Fruit fly (Drosophila melanogaster) whole organism, prepupa: ENCODE measurements around the gene Tmc.

Experiments used
- Blimp-1 ChIP-seq: fragments of 200-800 bp; sonication (Bioruptor generic); optimal IDR thresholded peaks from 3 replicates; lab custom pipeline; 2017; ENCODE audit warnings: missing biosample characterization, missing genetic modification characterization, mild to moderate bottlenecking, moderate library complexity, missing genetic modification reagents
- CG10631 ChIP-seq: fragments of 200-800 bp; sonication (Bioruptor generic); optimal IDR thresholded peaks from 2 replicates; lab custom pipeline; 2016; ENCODE audit warnings: missing biosample characterization, missing genetic modification characterization
- CG10669 ChIP-seq: fragments of 200-800 bp; sonication (Bioruptor generic); optimal IDR thresholded peaks from 3 replicates; lab custom pipeline; 2018; ENCODE audit warnings: missing biosample characterization, mild to moderate bottlenecking, missing genetic modification characterization, moderate library complexity
- CG11294 ChIP-seq: fragments of 200-800 bp; sonication (Bioruptor generic); IDR thresholded peaks from 2 replicates; pipeline ENCODE4 v1.3.6; 2022; ENCODE audit warnings: missing biosample characterization, missing genetic modification characterization
- CG11762 ChIP-seq: fragments of 200-800 bp; sonication (Bioruptor generic); optimal IDR thresholded peaks from 3 replicates; lab custom pipeline; 2016; ENCODE audit warnings: missing biosample characterization, missing genetic modification characterization; ENCODE audit not compliant: insufficient read depth
- CG11902 ChIP-seq: fragments of 200-800 bp; sonication (Bioruptor generic); optimal IDR thresholded peaks from 3 replicates; lab custom pipeline; 2016; ENCODE audit warnings: missing biosample characterization, missing genetic modification characterization
- CG15336 ChIP-seq: fragments of 200-800 bp; sonication (Bioruptor generic); IDR thresholded peaks from 2 replicates; pipeline ENCODE4 v1.3.6; 2022; ENCODE audit warnings: missing biosample characterization, missing genetic modification characterization
- CG1621 ChIP-seq: fragments of 200-800 bp; sonication (Bioruptor generic); optimal IDR thresholded peaks from 3 replicates; lab custom pipeline; 2018; ENCODE audit warnings: missing biosample characterization, mild to moderate bottlenecking, missing genetic modification characterization
- CG16779 ChIP-seq: fragments of 200-800 bp; sonication (Bioruptor generic); optimal IDR thresholded peaks from 3 replicates; lab custom pipeline; 2017; ENCODE audit warnings: missing biosample characterization, mild to moderate bottlenecking, missing genetic modification characterization
- CG3032 ChIP-seq: fragments of 200-800 bp; optimal IDR thresholded peaks from 2 replicates; lab custom pipeline; 2019; ENCODE audit warnings: missing biosample characterization, mild to moderate bottlenecking, missing genetic modification characterization, moderate library complexity
- CG31627 ChIP-seq: fragments of 200-800 bp; sonication (Bioruptor generic); optimal IDR thresholded peaks from 3 replicates; lab custom pipeline; 2016; ENCODE audit warnings: missing biosample characterization, missing genetic modification characterization
- CG32006 ChIP-seq: fragments of 200-800 bp; sonication (Bioruptor generic); optimal IDR thresholded peaks from 3 replicates; lab custom pipeline; 2017; ENCODE audit warnings: missing biosample characterization, mild to moderate bottlenecking, missing genetic modification characterization
- CG3919 ChIP-seq: fragments of 200-800 bp; sonication (Bioruptor generic); optimal IDR thresholded peaks from 3 replicates; lab custom pipeline; 2016; ENCODE audit warnings: missing biosample characterization, missing genetic modification characterization
- CG4318 ChIP-seq: fragments of 200-800 bp; sonication (Bioruptor generic); optimal IDR thresholded peaks from 3 replicates; lab custom pipeline; 2017; ENCODE audit warnings: missing biosample characterization, mild to moderate bottlenecking, missing genetic modification characterization
- CG6163 ChIP-seq: fragments of 200-800 bp; sonication (Bioruptor generic); IDR thresholded peaks from 3 replicates; pipeline ENCODE4 v1.3.6; 2022; ENCODE audit warnings: missing biosample characterization, missing genetic modification characterization
- CG6792 ChIP-seq: fragments of 200-800 bp; sonication (Bioruptor generic); optimal IDR thresholded peaks from 3 replicates; lab custom pipeline; 2016; ENCODE audit warnings: missing biosample characterization, missing genetic modification characterization
- CG6808 ChIP-seq: fragments of 200-800 bp; sonication (Bioruptor generic); optimal IDR thresholded peaks from 3 replicates; lab custom pipeline; 2017; ENCODE audit warnings: missing biosample characterization, missing genetic modification characterization, mild to moderate bottlenecking, moderate library complexity, missing genetic modification reagents
- CG6854 ChIP-seq: fragments of 200-800 bp; sonication (Bioruptor generic); optimal IDR thresholded peaks from 2 replicates; lab custom pipeline; 2017; ENCODE audit warnings: missing biosample characterization, mild to moderate bottlenecking, missing genetic modification characterization
- CG7368 ChIP-seq: fragments of 200-800 bp; sonication (Bioruptor generic); optimal IDR thresholded peaks from 3 replicates; lab custom pipeline; 2016; ENCODE audit warnings: missing biosample characterization, missing genetic modification characterization
- CG8119 ChIP-seq: fragments of 200-800 bp; sonication (Bioruptor generic); IDR thresholded peaks from 3 replicates; pipeline ENCODE4 v1.3.6; 2022; ENCODE audit warnings: missing biosample characterization, missing genetic modification characterization
- CG8632 ChIP-seq: fragments of 200-800 bp; sonication (Bioruptor generic); optimal IDR thresholded peaks from 3 replicates; lab custom pipeline; 2016; ENCODE audit warnings: missing biosample characterization, missing genetic modification characterization
- Eip75B ChIP-seq: fragments of 200-800 bp; sonication (Bioruptor generic); optimal IDR thresholded peaks from 3 replicates; lab custom pipeline; 2016; ENCODE audit warnings: missing biosample characterization, missing genetic modification characterization
- Eip78C ChIP-seq: fragments of 200-800 bp; sonication (Bioruptor generic); peaks from one replicate; lab custom pipeline; 2016; ENCODE audit warnings: missing biosample characterization, missing genetic modification characterization
- Eip93F ChIP-seq: fragments of 200-800 bp; sonication (Bioruptor generic); optimal IDR thresholded peaks from 2 replicates; lab custom pipeline; 2016; ENCODE audit warnings: missing biosample characterization, mild to moderate bottlenecking, missing genetic modification characterization
- Ets21C ChIP-seq: fragments of 200-800 bp; sonication (Bioruptor generic); optimal IDR thresholded peaks from 3 replicates; lab custom pipeline; 2016; ENCODE audit warnings: missing biosample characterization, missing genetic modification characterization
- Ets96B ChIP-seq: fragments of 200-800 bp; optimal IDR thresholded peaks from 2 replicates; lab custom pipeline; 2019; ENCODE audit warnings: missing biosample characterization, mild to moderate bottlenecking, missing genetic modification characterization, moderate library complexity
- Gug ChIP-seq: fragments of 200-800 bp; sonication (Bioruptor generic); IDR thresholded peaks from 2 replicates; pipeline ENCODE4 v1.3.6; 2022; ENCODE audit warnings: missing biosample characterization, missing genetic modification characterization
- Hr38 ChIP-seq: sonication (Bioruptor generic); optimal IDR thresholded peaks from 2 replicates; lab custom pipeline; 2016; ENCODE audit warnings: missing biosample characterization, missing genetic modification characterization
- Hr39 ChIP-seq: fragments of 200-800 bp; sonication (Bioruptor generic); optimal IDR thresholded peaks from 2 replicates; lab custom pipeline; 2016; ENCODE audit warnings: missing biosample characterization, missing genetic modification characterization
- Hr4 ChIP-seq: fragments of 200-800 bp; sonication (Bioruptor generic); optimal IDR thresholded peaks from 3 replicates; lab custom pipeline; 2016; ENCODE audit warnings: missing biosample characterization, missing genetic modification characterization
- Lpt ChIP-seq: fragments of 200-800 bp; sonication (Bioruptor generic); optimal IDR thresholded peaks from 3 replicates; lab custom pipeline; 2016; ENCODE audit warnings: missing biosample characterization, missing genetic modification characterization
- Met ChIP-seq: fragments of 200-800 bp; sonication (Bioruptor generic); optimal IDR thresholded peaks from 3 replicates; lab custom pipeline; 2016; ENCODE audit warnings: missing biosample characterization, missing genetic modification characterization
- OdsH ChIP-seq: fragments of 200-800 bp; sonication (Bioruptor generic); optimal IDR thresholded peaks from 3 replicates; lab custom pipeline; 2016; ENCODE audit warnings: missing biosample characterization, missing genetic modification characterization
- Smox ChIP-seq: fragments of 200-800 bp; sonication (Bioruptor generic); optimal IDR thresholded peaks from 3 replicates; lab custom pipeline; 2016; ENCODE audit warnings: missing biosample characterization, missing genetic modification characterization
- Sox102F ChIP-seq: fragments of 200-800 bp; sonication (Bioruptor generic); optimal IDR thresholded peaks from 2 replicates; lab custom pipeline; 2016; ENCODE audit warnings: missing biosample characterization, mild to moderate bottlenecking, missing genetic modification characterization
- Sox14 ChIP-seq: fragments of 200-800 bp; sonication (Bioruptor generic); optimal IDR thresholded peaks from 3 replicates; lab custom pipeline; 2016; ENCODE audit warnings: missing biosample characterization, missing genetic modification characterization
- Sox15 ChIP-seq: fragments of 200-800 bp; sonication (Bioruptor generic); optimal IDR thresholded peaks from 3 replicates; lab custom pipeline; 2016; ENCODE audit warnings: missing biosample characterization, missing genetic modification characterization
- achi ChIP-seq: fragments of 200-800 bp; sonication (Bioruptor generic); optimal IDR thresholded peaks from 3 replicates; lab custom pipeline; 2016; ENCODE audit warnings: missing biosample characterization, missing genetic modification characterization
- acj6 ChIP-seq: fragments of 200-800 bp; sonication (Bioruptor generic); optimal IDR thresholded peaks from 3 replicates; lab custom pipeline; 2016; ENCODE audit warnings: missing biosample characterization, missing genetic modification characterization
- cyc ChIP-seq: fragments of 200-800 bp; sonication (Bioruptor generic); optimal IDR thresholded peaks from 3 replicates; lab custom pipeline; 2016; ENCODE audit warnings: missing biosample characterization, missing genetic modification characterization
- dsx ChIP-seq: fragments of 200-800 bp; optimal IDR thresholded peaks from 3 replicates; lab custom pipeline; 2019; ENCODE audit warnings: missing biosample characterization, mild to moderate bottlenecking, missing genetic modification characterization, moderate library complexity; ENCODE audit not compliant: poor library complexity, severe bottlenecking
- eg ChIP-seq: fragments of 200-800 bp; sonication (Bioruptor generic); IDR thresholded peaks from 3 replicates; pipeline ENCODE4 v1.3.6; 2022; ENCODE audit warnings: missing biosample characterization, missing genetic modification characterization
- esn ChIP-seq: fragments of 200-800 bp; sonication (Bioruptor generic); optimal IDR thresholded peaks from 2 replicates; lab custom pipeline; 2016; ENCODE audit warnings: missing biosample characterization, mild to moderate bottlenecking, missing genetic modification characterization, moderate library complexity
- fd59A ChIP-seq: fragments of 200-800 bp; sonication (Bioruptor generic); optimal IDR thresholded peaks from 2 replicates; lab custom pipeline; 2017; ENCODE audit warnings: missing biosample characterization, mild to moderate bottlenecking, missing genetic modification characterization, missing genetic modification reagents
- fd85E ChIP-seq: fragments of 200-800 bp; sonication (Bioruptor generic); optimal IDR thresholded peaks from 3 replicates; lab custom pipeline; 2016; ENCODE audit warnings: missing biosample characterization, missing genetic modification characterization
- fkh ChIP-seq: fragments of 200-800 bp; sonication (Bioruptor generic); optimal IDR thresholded peaks from 3 replicates; lab custom pipeline; 2017; ENCODE audit warnings: missing biosample characterization, mild to moderate bottlenecking, missing genetic modification characterization, moderate library complexity
- lz ChIP-seq: fragments of 200-800 bp; sonication (Bioruptor generic); optimal IDR thresholded peaks from 3 replicates; lab custom pipeline; 2016; ENCODE audit warnings: missing biosample characterization, missing genetic modification characterization
- pdm3 ChIP-seq: fragments of 200-800 bp; sonication (Bioruptor generic); optimal IDR thresholded peaks from 3 replicates; lab custom pipeline; 2016; ENCODE audit warnings: missing biosample characterization, missing genetic modification characterization
- salr ChIP-seq, 2 experiments: fragments of 200-800 bp; sonication (Bioruptor generic); optimal IDR thresholded peaks; 3 replicates each; lab custom pipeline; 2016 to 2018; ENCODE audit warnings: missing biosample characterization in 2 of 2, missing genetic modification characterization in 2 of 2, mild to moderate bottlenecking in 1 of 2
- spab ChIP-seq: fragments of 200-800 bp; sonication (Bioruptor generic); optimal IDR thresholded peaks from 2 replicates; lab custom pipeline; 2017; ENCODE audit warnings: missing biosample characterization, mild to moderate bottlenecking, missing genetic modification characterization, missing genetic modification reagents
- ss ChIP-seq, 2 experiments: fragments of 200-800 bp; sonication (Bioruptor generic); optimal IDR thresholded peaks; 2 replicates in 1 of 2; 3 replicates in 1 of 2; lab custom pipeline; 2017 to 2018; ENCODE audit warnings: mild to moderate bottlenecking in 2 of 2, missing biosample characterization in 2 of 2, missing genetic modification characterization in 2 of 2, moderate library complexity in 1 of 2
- svp ChIP-seq: fragments of 200-800 bp; sonication (Bioruptor generic); peaks from one replicate; lab custom pipeline; 2016; ENCODE audit warnings: missing biosample characterization, missing genetic modification characterization
- topi ChIP-seq: fragments of 200-800 bp; sonication (Bioruptor generic); optimal IDR thresholded peaks from 3 replicates; lab custom pipeline; 2016; ENCODE audit warnings: missing biosample characterization, missing genetic modification characterization

The Tmc gene

DNA sequence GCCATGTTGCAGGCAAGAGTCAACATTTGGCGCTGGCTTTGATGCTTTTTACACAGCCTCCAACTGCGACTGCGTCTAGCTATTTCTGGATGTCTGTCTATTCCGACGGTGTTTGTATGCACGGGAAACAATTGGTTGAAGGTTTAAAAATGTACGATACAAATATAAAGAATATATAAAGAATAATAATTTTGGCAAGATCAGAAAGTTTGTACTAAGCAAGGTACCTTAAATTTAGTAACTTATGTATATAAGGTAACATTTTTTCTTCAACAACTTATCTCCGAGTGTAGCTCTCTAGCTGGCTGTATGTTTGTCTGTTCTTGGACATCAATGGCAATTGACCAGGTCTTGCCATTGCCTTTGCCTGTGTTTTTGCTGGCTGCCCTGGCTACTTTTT is 30.7 kb upstream of the Tmc start:
- TF ChIP-seq ss (GFP tag; optimal IDR thresholded peaks at IDR 0.05; lab: Kevin White, UChicago) = no peak
- TF ChIP-seq fkh = no peak
- peak; percentile 1 for TF ChIP-seq CG11762 (GFP tag; lab: Kevin White, UChicago)
- peak; percentile 70 for TF ChIP-seq achi (GFP tag; lab: Kevin White, UChicago)
- peak; percentile 71 for TF ChIP-seq CG3919 (GFP tag; lab: Kevin White, UChicago)
- no peak for TF ChIP-seq CG6854
- peak; percentile 56 for TF ChIP-seq Ets96B
- TF ChIP-seq svp (GFP tag; lab: Kevin White, UChicago) = no peak
- no peak for TF ChIP-seq topi (GFP tag; lab: Kevin White, UChicago)
- no peak for TF ChIP-seq Ets21C (GFP tag; lab: Kevin White, UChicago)
- no peak for TF ChIP-seq Sox15 (GFP tag; lab: Kevin White, UChicago)
- TF ChIP-seq cyc (GFP tag; lab: Kevin White, UChicago) = no peak
- TF ChIP-seq CG3032 = peak; percentile 40
- peak; percentile 88 for TF ChIP-seq Hr4 (GFP tag; lab: Kevin White, UChicago)
- no peak for TF ChIP-seq Smox (GFP tag; lab: Kevin White, UChicago)
- TF ChIP-seq CG6792 (GFP tag; lab: Kevin White, UChicago) = peak; percentile 3
- no peak for TF ChIP-seq CG11902 (GFP tag; lab: Kevin White, UChicago)
- no peak for TF ChIP-seq Blimp-1 (GFP tag; lab: Kevin White, UChicago)
- peak; percentile 90 for TF ChIP-seq CG8119
- no peak for TF ChIP-seq lz (GFP tag; lab: Kevin White, UChicago)
- TF ChIP-seq dsx (GFP tag; lab: Kevin White, UChicago) = peak; percentile 31
- no peak for TF ChIP-seq fd85E
- peak; percentile 80 for TF ChIP-seq CG4318
- peak; percentile 38 for TF ChIP-seq CG6808 (GFP tag; lab: Kevin White, UChicago)
- peak; percentile 42 for TF ChIP-seq acj6 (GFP tag; lab: Kevin White, UChicago)
- peak; percentile 76 for TF ChIP-seq Gug (GFP tag; lab: Robert Waterston, UW)
- TF ChIP-seq CG31627 (GFP tag; lab: Kevin White, UChicago) = no peak
- peak in 1 of 2 experiments; percentile 70 for TF ChIP-seq salr (GFP tag; optimal IDR thresholded peaks at IDR 0.05; lab: Kevin White, UChicago)
- peak; percentile 65 for TF ChIP-seq Sox14 (GFP tag; lab: Kevin White, UChicago)
- TF ChIP-seq Lpt = peak; percentile 75
- TF ChIP-seq CG7368 (GFP tag; lab: Kevin White, UChicago) = peak; percentile 22
- no peak for TF ChIP-seq Hr39
- peak; percentile 37 for TF ChIP-seq Eip75B (GFP tag; lab: Kevin White, UChicago)
- no peak for TF ChIP-seq CG8632 (GFP tag; lab: Kevin White, UChicago)
- peak; percentile 73 for TF ChIP-seq OdsH (GFP tag; lab: Kevin White, UChicago)
- peak; percentile 94 for TF ChIP-seq CG15336 (GFP tag; lab: Robert Waterston, UW)
- no peak for TF ChIP-seq CG1621 (tag; lab: Kevin White, UChicago)
- TF ChIP-seq CG6163 (GFP tag; lab: Robert Waterston, UW) = peak; percentile 87
- peak; percentile 76 for TF ChIP-seq Eip78C (GFP tag; lab: Kevin White, UChicago)
- peak; percentile 55 for TF ChIP-seq CG11294 (GFP tag; lab: Robert Waterston, UW)
- peak; percentile 34 for TF ChIP-seq CG16779 (tag; lab: Kevin White, UChicago)
- peak; percentile 87 for TF ChIP-seq eg
- no peak for TF ChIP-seq spab (GFP tag; lab: Kevin White, UChicago)
- peak; percentile 91 for TF ChIP-seq CG32006 (GFP tag; lab: Kevin White, UChicago)
- no peak for TF ChIP-seq Met (GFP tag; lab: Kevin White, UChicago)
- TF ChIP-seq esn (GFP tag; lab: Kevin White, UChicago) = no peak
- no peak for TF ChIP-seq fd59A (GFP tag; lab: Kevin White, UChicago)
- TF ChIP-seq Hr38 (GFP tag; lab: Kevin White, UChicago) = no peak
- peak; percentile 67 for TF ChIP-seq CG10631 (GFP tag; lab: Kevin White, UChicago)
- TF ChIP-seq Sox102F = no peak
- TF ChIP-seq Eip93F (GFP tag; lab: Kevin White, UChicago) = no peak
- TF ChIP-seq pdm3 (GFP tag; lab: Kevin White, UChicago) = peak; percentile 48
- TF ChIP-seq CG10669 = peak; percentile 13
